Fruit fly (Drosophila melanogaster): ENCODE results near the gene gudu.

Gene gudu

DNA sequence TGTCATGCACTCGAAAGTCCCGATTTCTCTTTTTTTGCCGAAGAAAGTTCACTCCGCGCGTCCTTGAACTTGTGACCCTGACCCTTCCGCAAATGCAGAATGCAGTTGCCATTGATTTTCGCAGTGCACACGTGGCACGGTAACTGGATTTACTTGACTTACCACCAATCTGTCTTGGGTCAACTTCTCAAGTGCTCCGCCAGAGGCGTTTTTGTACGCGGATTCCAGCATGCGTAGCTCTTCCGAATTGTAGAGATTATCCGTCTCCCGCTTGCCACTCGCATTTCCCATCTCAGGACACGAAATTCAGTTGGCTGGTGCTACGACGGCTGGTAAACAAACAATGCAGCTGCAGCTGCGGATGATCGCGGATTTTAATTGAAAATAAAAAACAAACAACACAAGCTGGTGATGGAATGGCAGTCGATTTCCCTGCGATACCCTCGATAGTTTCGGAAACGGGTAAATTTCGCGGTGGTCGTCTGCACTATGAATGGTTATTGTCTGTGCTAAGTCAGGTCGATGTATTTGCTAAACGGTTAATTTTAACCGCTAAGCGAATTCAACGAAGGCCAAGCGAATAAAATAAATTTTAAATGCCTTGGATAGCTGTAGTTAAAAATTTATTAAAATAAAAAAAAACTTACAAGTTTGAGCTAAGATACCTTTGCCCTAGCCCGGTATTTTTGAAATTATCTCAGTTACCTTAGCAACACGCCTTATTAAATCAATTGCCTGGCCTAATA is at the start of gene gudu, which contains the start of gene CG5149 (continued):
- TF ChIP-seq CHES-1-like (GFP tag; optimal IDR thresholded peaks at IDR 0.05): peak; percentile 47
- TF ChIP-seq CG4360 (GFP tag; IDR thresholded peaks at IDR 0.05): no peak
- no peak for TF ChIP-seq CG13296 (GFP tag; optimal IDR thresholded peaks at IDR 0.05)
- TF ChIP-seq CG32532 (GFP tag; IDR thresholded peaks at IDR 0.05): peak; percentile 51; the same call in 1 of the 2 replicates
- TF ChIP-seq Neu2 (GFP tag; optimal IDR thresholded peaks at IDR 0.05; ENCODE audit: borderline replicate concordance): peak; percentile 80
- TF ChIP-seq zen (tag; optimal IDR thresholded peaks at IDR 0.05): peak; percentile 22
- no peak for TF ChIP-seq CG12071 (GFP tag; optimal IDR thresholded peaks at IDR 0.05)
- TF ChIP-seq sr (GFP tag; IDR thresholded peaks at IDR 0.05): no peak
- TF ChIP-seq Mad (GFP tag; optimal IDR thresholded peaks at IDR 0.05): no peak
- no peak for TF ChIP-seq Hr3 (GFP tag; optimal IDR thresholded peaks at IDR 0.05)
- TF ChIP-seq CG2678 (tag; optimal IDR thresholded peaks at IDR 0.05): no peak
- peak; percentile 89 for TF ChIP-seq inv (GFP tag; IDR thresholded peaks at IDR 0.05; ENCODE audit: partially characterized antibody)
- no peak for TF ChIP-seq HHEX (GFP tag; optimal IDR thresholded peaks at IDR 0.05)
- peak; percentile 70 for TF ChIP-seq CG11504 (tag; optimal IDR thresholded peaks at IDR 0.05)
- TF ChIP-seq Nf-YA (GFP tag; IDR thresholded peaks at IDR 0.05): no peak
- no peak for TF ChIP-seq CG7357 (GFP tag; IDR thresholded peaks at IDR 0.05)
- TF ChIP-seq CG11456 (GFP tag; IDR thresholded peaks at IDR 0.05): no peak
- no peak for TF ChIP-seq CG3065 (GFP tag; optimal IDR thresholded peaks at IDR 0.05)
- TF ChIP-seq Hmr (GFP tag; optimal IDR thresholded peaks at IDR 0.05): peak; percentile 57
- TF ChIP-seq CG8478 (optimal IDR thresholded peaks at IDR 0.05): no peak
- no peak for TF ChIP-seq Sox102F (GFP tag; optimal IDR thresholded peaks at IDR 0.05)
- TF ChIP-seq CG32767 (GFP tag; IDR thresholded peaks at IDR 0.05): no peak
- TF ChIP-seq CG4707 (GFP tag; optimal IDR thresholded peaks at IDR 0.05): no peak
- TF ChIP-seq stwl (tag; optimal IDR thresholded peaks at IDR 0.05): peak; percentile 72
- no peak for TF ChIP-seq abd-A (tag; optimal IDR thresholded peaks at IDR 0.05)
- no peak for TF ChIP-seq CG4820 (GFP tag; optimal IDR thresholded peaks at IDR 0.05)
- TF ChIP-seq chn (GFP tag; optimal IDR thresholded peaks at IDR 0.05): no peak
- TF ChIP-seq MBD-R2 (GFP tag; IDR thresholded peaks at IDR 0.05): peak; percentile 84
- no peak for TF ChIP-seq Bteb2 (GFP tag; optimal IDR thresholded peaks at IDR 0.05)
- peak; percentile 7 for TF ChIP-seq nmo (GFP tag; optimal IDR thresholded peaks at IDR 0.05)
- TF ChIP-seq CG4854 (GFP tag; optimal IDR thresholded peaks at IDR 0.05): no peak
- no peak for TF ChIP-seq cas (GFP tag; IDR thresholded peaks at IDR 0.05)
- no peak for TF ChIP-seq CG12942 (GFP tag; optimal IDR thresholded peaks at IDR 0.05)
- TF ChIP-seq Fer3 (tag; optimal IDR thresholded peaks at IDR 0.05): no peak
- no peak for TF ChIP-seq z (GFP tag; IDR thresholded peaks at IDR 0.05)
- TF ChIP-seq CG9727 (GFP tag; optimal IDR thresholded peaks at IDR 0.05): no peak
- no peak for TF ChIP-seq CG30020 (tag; optimal IDR thresholded peaks at IDR 0.05)
- no peak for TF ChIP-seq CG17912 (GFP tag; optimal IDR thresholded peaks at IDR 0.05)
- TF ChIP-seq D19B (GFP tag; optimal IDR thresholded peaks at IDR 0.05): no peak
- no peak for TF ChIP-seq CG2875 (GFP tag; optimal IDR thresholded peaks at IDR 0.05)
- no peak for TF ChIP-seq CG6854 (GFP tag; optimal IDR thresholded peaks at IDR 0.05)
- peak; percentile 51 for TF ChIP-seq CG2129 (GFP tag; IDR thresholded peaks at IDR 0.05; ENCODE audit: partially characterized antibody)
- no peak for TF ChIP-seq sd (tag; optimal IDR thresholded peaks at IDR 0.05)
- TF ChIP-seq CG11723 (GFP tag; optimal IDR thresholded peaks at IDR 0.05): no peak
- no peak for TF ChIP-seq CG1602 (GFP tag; optimal IDR thresholded peaks at IDR 0.05)
- TF ChIP-seq vfl (GFP tag; optimal IDR thresholded peaks at IDR 0.05): no peak
- no peak for TF ChIP-seq CG8359 (GFP tag; optimal IDR thresholded peaks at IDR 0.05; ENCODE audit: borderline replicate concordance)
- peak; percentile 7 for TF ChIP-seq lab (GFP tag; optimal IDR thresholded peaks at IDR 0.05)
- TF ChIP-seq stc (GFP tag; IDR thresholded peaks at IDR 0.05): no peak
- TF ChIP-seq CG7556 (GFP tag; optimal IDR thresholded peaks at IDR 0.05): no peak

Measured in whole organism, embryonic.